Fruit fly (Drosophila melanogaster) whole organism, adult: ENCODE results near the gene CG14840.

Source experiments
- CG11617 ChIP-seq: fragments of 200-800 bp; sonication (Bioruptor generic); optimal IDR thresholded peaks from 2 replicates; lab custom pipeline; 2017; ENCODE audit warnings: mild to moderate bottlenecking, missing biosample characterization, missing genetic modification reagents, missing genetic modification characterization
- CG12768 ChIP-seq: fragments of 200-800 bp; sonication (Bioruptor generic); optimal IDR thresholded peaks from 2 replicates; lab custom pipeline; 2017; ENCODE audit warnings: missing biosample characterization, missing genetic modification characterization, mild to moderate bottlenecking, moderate library complexity, missing genetic modification reagents
- CG14711 ChIP-seq: fragments of 200-800 bp; sonication (Bioruptor generic); optimal IDR thresholded peaks from 2 replicates; lab custom pipeline; 2018; ENCODE audit warnings: missing biosample characterization, mild to moderate bottlenecking, missing genetic modification characterization, moderate library complexity
- CG1620 ChIP-seq: fragments of 200-800 bp; sonication (Bioruptor generic); optimal IDR thresholded peaks from 2 replicates; lab custom pipeline; 2016; ENCODE audit warnings: missing biosample characterization, missing genetic modification characterization
- CG33017 ChIP-seq: fragments of 200-800 bp; sonication (Bioruptor generic); optimal IDR thresholded peaks from 2 replicates; lab custom pipeline; 2018; ENCODE audit warnings: missing biosample characterization, mild to moderate bottlenecking, missing genetic modification characterization, moderate library complexity
- CG5204 ChIP-seq: fragments of 200-800 bp; sonication (Bioruptor generic); optimal IDR thresholded peaks from 2 replicates; lab custom pipeline; 2016; ENCODE audit warnings: missing biosample characterization, missing genetic modification characterization
- CG7045 ChIP-seq: fragments of 200-800 bp; sonication (Bioruptor generic); optimal IDR thresholded peaks from 2 replicates; lab custom pipeline; 2017; ENCODE audit warnings: missing biosample characterization, mild to moderate bottlenecking, missing genetic modification characterization
- CG7101 ChIP-seq: fragments of 200-800 bp; sonication (Bioruptor generic); optimal IDR thresholded peaks from 2 replicates; lab custom pipeline; 2018; ENCODE audit warnings: missing biosample characterization, mild to moderate bottlenecking, missing genetic modification characterization, moderate library complexity
- Clk ChIP-seq: fragments of 200-800 bp; sonication (Bioruptor generic); optimal IDR thresholded peaks from 2 replicates; lab custom pipeline; 2017; ENCODE audit warnings: missing biosample characterization, missing genetic modification characterization
- Crg-1 ChIP-seq: fragments of 200-800 bp; sonication (Bioruptor generic); optimal IDR thresholded peaks from 2 replicates; lab custom pipeline; 2016; ENCODE audit warnings: missing biosample characterization, missing genetic modification characterization
- Hr96 ChIP-seq: fragments of 200-800 bp; sonication (Bioruptor generic); optimal IDR thresholded peaks from 2 replicates; lab custom pipeline; 2016; ENCODE audit warnings: missing biosample characterization, missing genetic modification characterization
- Mnt ChIP-seq: fragments of 200-800 bp; sonication (Bioruptor generic); optimal IDR thresholded peaks from 2 replicates; lab custom pipeline; 2016; ENCODE audit warnings: missing biosample characterization, mild to moderate bottlenecking, missing genetic modification characterization
- bab1 ChIP-seq: fragments of 200-800 bp; sonication (Bioruptor generic); optimal IDR thresholded peaks from 3 replicates; lab custom pipeline; 2019; ENCODE audit warnings: missing biosample characterization, mild to moderate bottlenecking, missing genetic modification characterization, moderate library complexity
- cic ChIP-seq: fragments of 200-800 bp; sonication (Bioruptor generic); optimal IDR thresholded peaks from 2 replicates; lab custom pipeline; 2017; ENCODE audit warnings: missing biosample characterization, mild to moderate bottlenecking, missing genetic modification characterization, moderate library complexity
- cnc ChIP-seq, 2 experiments: fragments of >200 bp; optimal IDR thresholded peaks; 2 replicates each; lab custom pipeline; 2017
- kay ChIP-seq: fragments of 200-800 bp; sonication (Bioruptor generic); peaks from one replicate; lab custom pipeline; 2016; ENCODE audit warnings: missing biosample characterization, missing genetic modification characterization, borderline replicate concordance
- ovo ChIP-seq: fragments of 200-800 bp; sonication (Bioruptor generic); optimal IDR thresholded peaks from 2 replicates; lab custom pipeline; 2016; ENCODE audit warnings: missing biosample characterization, missing genetic modification characterization
- pad ChIP-seq: fragments of 200-800 bp; sonication (Bioruptor generic); optimal IDR thresholded peaks from 3 replicates; lab custom pipeline; 2017; ENCODE audit warnings: missing biosample characterization, missing genetic modification characterization, mild to moderate bottlenecking, moderate library complexity, missing genetic modification reagents
- tj ChIP-seq: fragments of 200-800 bp; sonication (Bioruptor generic); optimal IDR thresholded peaks from 3 replicates; lab custom pipeline; 2017; ENCODE audit warnings: missing biosample characterization, mild to moderate bottlenecking, missing genetic modification characterization, moderate library complexity
- toe ChIP-seq: fragments of 200-800 bp; sonication (Bioruptor generic); optimal IDR thresholded peaks from 2 replicates; lab custom pipeline; 2016; ENCODE audit warnings: missing biosample characterization, missing genetic modification characterization

The CG14840 gene

DNA sequence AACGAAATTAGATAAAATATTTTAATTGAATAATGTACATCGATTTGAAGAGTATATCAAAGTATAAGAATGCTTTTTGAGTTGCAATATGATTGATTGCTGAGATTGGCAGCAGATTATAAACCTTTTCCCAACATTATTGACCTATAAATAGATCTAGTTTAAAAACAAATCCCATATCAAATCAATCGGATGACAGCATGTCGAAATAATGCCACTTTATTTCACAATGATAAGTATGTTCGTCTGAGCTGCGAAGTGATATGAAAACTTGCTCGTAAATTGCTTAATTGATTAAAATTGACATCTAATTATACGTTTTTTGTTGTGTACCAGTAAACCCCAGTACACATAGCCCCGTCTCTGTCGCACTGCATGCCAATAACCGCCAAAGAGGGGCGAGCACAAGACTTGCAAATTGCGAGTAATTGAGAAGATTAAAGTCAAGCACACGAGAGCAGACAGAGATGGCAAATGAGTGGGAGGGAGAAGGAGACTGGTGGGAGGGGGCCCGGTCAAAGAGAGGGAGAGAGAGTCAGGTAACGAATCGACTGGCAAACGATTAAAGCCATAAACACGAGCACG, 22.1 kb upstream of the CG14840 start:
- TF ChIP-seq Hr96 (GFP tag; lab: Kevin White, UChicago) = no peak
- no peak for TF ChIP-seq tj
- no peak for TF ChIP-seq CG7045 (GFP tag; lab: Kevin White, UChicago)
- no peak for TF ChIP-seq Mnt (GFP tag; lab: Kevin White, UChicago)
- no peak for TF ChIP-seq CG12768
- TF ChIP-seq Clk (GFP tag; lab: Kevin White, UChicago) = no peak
- TF ChIP-seq CG11617 (GFP tag; lab: Kevin White, UChicago) = no peak
- no peak for TF ChIP-seq bab1 (GFP tag; lab: Kevin White, UChicago)
- TF ChIP-seq CG14711 (tag; lab: Kevin White, UChicago) = no peak
- TF ChIP-seq cic = peak; percentile 75
- TF ChIP-seq CG7101 (tag; lab: Kevin White, UChicago) = no peak
- peak; percentile 36 for TF ChIP-seq CG1620 (GFP tag; lab: Kevin White, UChicago)
- TF ChIP-seq pad (GFP tag; lab: Kevin White, UChicago) = peak; percentile 92
- TF ChIP-seq cnc (optimal IDR thresholded peaks at IDR 0.05; lab: Kevin White, UChicago) = no peak
- no peak for TF ChIP-seq toe (GFP tag; lab: Kevin White, UChicago)
- TF ChIP-seq kay (GFP tag; lab: Kevin White, UChicago) = peak; percentile 94
- TF ChIP-seq ovo (GFP tag; lab: Kevin White, UChicago) = peak; percentile 53
- no peak for TF ChIP-seq CG33017 (tag; lab: Kevin White, UChicago)
- no peak for TF ChIP-seq CG5204 (GFP tag; lab: Kevin White, UChicago)
- no peak for TF ChIP-seq Crg-1 (GFP tag; lab: Kevin White, UChicago)

DNA sequence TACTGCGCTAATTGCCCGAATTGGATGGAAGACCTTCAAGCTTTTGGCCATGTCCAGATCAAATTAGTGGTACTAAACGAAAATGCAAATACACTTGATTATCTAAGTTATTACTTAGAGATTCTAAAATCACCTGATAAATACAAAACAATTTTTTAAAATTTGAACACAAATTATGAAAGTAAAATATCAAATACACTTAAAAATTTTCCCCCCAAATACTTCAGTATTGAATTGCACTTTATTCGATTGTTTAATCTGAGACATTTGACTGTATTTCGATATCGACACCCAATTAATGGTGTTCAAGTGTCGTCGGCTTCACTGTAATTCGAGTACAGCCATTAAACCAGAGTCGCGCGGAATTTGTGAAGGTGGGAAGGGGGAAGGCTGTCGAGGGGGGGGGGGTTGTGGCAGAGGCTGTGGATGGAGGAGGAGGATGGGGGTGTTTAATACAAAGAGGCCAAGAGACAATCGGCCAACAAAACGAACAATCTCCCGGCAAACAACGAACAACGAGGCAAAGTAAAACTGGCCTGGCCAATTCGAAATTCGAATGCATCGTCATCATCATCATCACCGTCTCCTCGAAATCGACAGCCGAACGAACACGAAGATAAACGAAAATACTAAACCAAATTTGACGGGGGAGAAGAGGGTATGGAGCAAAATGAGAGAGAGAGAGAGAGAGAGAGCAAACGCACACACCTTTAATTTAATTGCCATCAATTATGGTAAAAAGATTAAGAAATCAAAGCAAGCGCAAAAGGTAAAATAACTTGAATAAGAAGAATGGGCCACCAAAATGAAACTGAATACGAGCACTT, 21.4 kb upstream of the CG14840 start:
- TF ChIP-seq kay (GFP tag; lab: Kevin White, UChicago) = peak; percentile 80
- TF ChIP-seq Hr96 (GFP tag; lab: Kevin White, UChicago) = no peak

DNA sequence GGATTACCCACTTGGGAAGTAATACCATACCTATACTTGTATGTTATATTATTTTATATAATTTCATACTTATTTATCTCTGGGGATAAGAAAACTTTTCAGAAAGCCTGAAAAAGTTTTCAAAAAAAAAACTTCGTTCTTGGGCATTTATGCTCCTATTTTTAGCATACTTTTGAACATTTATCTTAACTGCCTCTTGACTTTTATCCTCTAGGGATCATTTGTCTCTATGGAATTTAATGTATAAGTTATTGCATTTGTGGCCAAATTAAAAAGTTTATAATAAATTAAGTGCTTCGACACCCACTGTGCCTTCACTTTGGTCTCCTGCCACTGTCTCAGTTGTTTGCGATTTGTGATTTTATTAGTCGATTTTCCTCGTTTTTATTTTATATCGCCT, 19.3 kb upstream of the CG14840 start:
- TF ChIP-seq Hr96 (GFP tag; lab: Kevin White, UChicago) (no peak), CG11617 (GFP tag; lab: Kevin White, UChicago) (no peak), CG1620 (GFP tag; lab: Kevin White, UChicago) (no peak), Clk (GFP tag; lab: Kevin White, UChicago) (no peak), CG5204 (GFP tag; lab: Kevin White, UChicago) (no peak), CG7045 (GFP tag; lab: Kevin White, UChicago) (no peak), bab1 (GFP tag; lab: Kevin White, UChicago) (no peak), cic (no peak), CG12768 (no peak), Crg-1 (GFP tag; lab: Kevin White, UChicago) (no peak), toe (GFP tag; lab: Kevin White, UChicago) (no peak), Mnt (GFP tag; lab: Kevin White, UChicago) (no peak), ovo (GFP tag; lab: Kevin White, UChicago) (no peak), CG33017 (tag; lab: Kevin White, UChicago) (no peak), pad (GFP tag; lab: Kevin White, UChicago) (no peak), cnc (optimal IDR thresholded peaks at IDR 0.05; lab: Kevin White, UChicago) (no peak), CG7101 (tag; lab: Kevin White, UChicago) (no peak), tj (no peak), kay (GFP tag; lab: Kevin White, UChicago) (no peak), CG14711 (tag; lab: Kevin White, UChicago) (no peak)

DNA sequence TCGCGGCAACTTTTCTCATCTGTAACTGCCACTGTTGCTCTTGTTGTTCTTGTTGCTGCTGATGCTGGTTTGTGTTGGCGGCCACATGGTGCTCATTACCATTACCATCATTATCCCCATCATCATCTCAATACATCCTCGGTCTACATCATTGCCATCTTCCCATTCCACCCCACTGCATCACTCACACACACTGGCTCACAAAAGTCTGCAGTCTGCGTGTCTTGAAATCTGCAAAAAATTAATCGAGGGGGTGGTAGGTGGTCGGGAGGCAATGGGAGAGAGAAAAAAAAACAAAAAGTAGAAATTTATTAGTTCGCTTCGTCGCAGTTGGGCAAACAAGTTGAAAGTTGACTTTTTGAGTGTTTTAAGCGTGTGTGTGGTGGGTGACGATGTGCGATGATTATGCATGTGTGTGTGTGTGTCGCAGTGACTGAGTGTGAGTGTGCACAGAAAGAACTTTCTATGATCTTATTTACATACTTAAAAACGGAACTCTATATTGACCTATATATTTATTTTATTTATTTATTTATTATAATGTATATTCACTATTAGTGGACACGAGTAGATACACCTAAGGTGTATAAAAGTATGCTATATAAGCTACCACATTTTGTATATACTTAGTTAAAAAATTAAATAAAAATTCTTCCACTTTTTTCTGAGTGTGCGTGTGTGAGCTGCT, 18.4 kb upstream of the CG14840 start:
- TF ChIP-seq CG14711 (tag; lab: Kevin White, UChicago) (no peak), Crg-1 (GFP tag; lab: Kevin White, UChicago) (no peak), cnc (optimal IDR thresholded peaks at IDR 0.05; lab: Kevin White, UChicago) (no peak), CG1620 (GFP tag; lab: Kevin White, UChicago) (no peak), Clk (GFP tag; lab: Kevin White, UChicago) (no peak), Mnt (GFP tag; lab: Kevin White, UChicago) (no peak), toe (GFP tag; lab: Kevin White, UChicago) (no peak)

DNA sequence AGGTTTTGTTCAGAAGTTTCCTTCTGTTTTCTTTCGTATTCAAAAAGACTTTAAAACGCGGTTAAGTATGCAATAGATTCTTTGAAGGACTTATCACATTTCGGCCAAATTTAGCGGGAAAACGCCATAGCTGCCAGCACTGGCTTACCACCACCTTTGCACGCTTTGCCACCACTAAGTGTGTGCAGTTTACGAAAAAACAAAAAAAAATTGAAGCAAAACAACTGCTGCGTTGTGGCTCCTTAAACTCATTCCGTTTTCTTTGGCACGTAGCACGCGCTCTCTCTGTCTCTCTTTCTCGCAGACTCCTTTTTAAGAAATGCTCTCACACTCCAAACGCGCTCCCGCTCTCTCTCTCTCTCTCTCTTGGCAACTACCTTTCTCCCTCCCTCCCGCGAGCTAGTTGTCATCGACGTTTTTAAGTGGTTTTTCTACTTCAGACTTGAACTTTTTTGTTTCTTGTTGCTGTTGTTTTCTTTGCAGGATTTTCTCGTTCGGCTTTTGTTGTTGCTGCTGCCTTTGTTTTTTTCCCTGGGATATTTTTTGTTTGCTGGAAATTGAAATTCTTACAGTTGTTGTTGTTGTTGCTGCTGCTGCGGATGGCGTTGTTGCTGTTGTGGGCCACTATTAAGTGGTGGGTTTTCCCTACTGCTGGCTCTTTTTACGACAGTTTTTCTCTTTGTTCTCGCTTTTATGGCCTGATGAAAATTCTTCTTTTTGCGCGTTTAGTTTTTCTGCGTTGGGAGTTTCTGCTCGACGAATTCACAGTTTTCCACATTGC, 17.7 kb upstream of the CG14840 start:
- TF ChIP-seq CG7045 (GFP tag; lab: Kevin White, UChicago) (no peak), Clk (GFP tag; lab: Kevin White, UChicago) (no peak), CG11617 (GFP tag; lab: Kevin White, UChicago) (no peak), pad (GFP tag; lab: Kevin White, UChicago) (no peak), tj (no peak), toe (GFP tag; lab: Kevin White, UChicago) (no peak), cic (no peak), CG5204 (GFP tag; lab: Kevin White, UChicago) (no peak)
